Worm (Caenorhabditis elegans) whole organism, mixed stage, embryonic: ENCODE measurements around the gene nduc-2.

Source experiments
- lsy-2 ChIP-seq: fragments of 150-350 bp; optimal IDR thresholded peaks from 2 replicates; lab custom pipeline; 2014; ENCODE audit warnings: missing biosample characterization, missing genetic modification characterization
- snpc-4 ChIP-seq: fragments of 150-350 bp; optimal IDR thresholded peaks from 2 replicates; lab custom pipeline; 2014; ENCODE audit warnings: missing biosample characterization, missing genetic modification characterization

- TF ChIP-seq lsy-2 (tag; lab: Kevin White, UChicago) (no peak), snpc-4 (no peak)
These were observed 27.3 kb upstream of the nduc-2 start for ce11 chrIII:2759308-2759707.
